Fruit fly (Drosophila melanogaster) whole organism, wandering third instar larva: ENCODE results near the gene CG6836.

Experiments
- Hr78 ChIP-seq: fragments of >200 bp; optimal IDR thresholded peaks from 2 replicates; lab custom pipeline; 2017; ENCODE audit warnings: missing biosample characterization, missing genetic modification characterization
- Myc ChIP-seq: fragments of >200 bp; optimal IDR thresholded peaks from 2 replicates; lab custom pipeline; 2017
- foxo ChIP-seq, 2 experiments: fragments of 200-800 bp; sonication (Bioruptor generic); optimal IDR thresholded peaks; 2 replicates in 1 of 2; 3 replicates in 1 of 2; lab custom pipeline; 2016 to 2017; ENCODE audit warnings: missing biosample characterization in 2 of 2, missing genetic modification characterization in 2 of 2

- no peak for TF ChIP-seq foxo (GFP tag; optimal IDR thresholded peaks at IDR 0.05; lab: Kevin White, UChicago)
- TF ChIP-seq Myc (lab: Kevin White, UChicago), result no peak
- TF ChIP-seq Hr78 (GFP tag; lab: Kevin White, UChicago), result no peak
Observed at dm6 chr3L:18901411-18901810, 49.0 kb upstream of the CG6836 start, which contains the start of the genes arx and CG6843.
